Fruit fly (Drosophila melanogaster) whole organism, embryonic: ENCODE data around the gene form3.

Experiments used
- Ada2b ChIP-seq: fragments of 200-800 bp; sonication (Bioruptor generic); IDR thresholded peaks from 2 replicates; pipeline ENCODE4 v1.3.6; 2022; ENCODE audit warnings: missing biosample characterization, missing genetic modification characterization
- Bgb ChIP-seq: fragments of 200-800 bp; sonication (Bioruptor generic); IDR thresholded peaks from 2 replicates; pipeline ENCODE4 v1.3.6; 2022; ENCODE audit warnings: missing biosample characterization, missing genetic modification characterization; ENCODE audit not compliant: partially characterized antibody
- CG10209 ChIP-seq: fragments of 200-800 bp; sonication (Bioruptor generic); optimal IDR thresholded peaks from 3 replicates; lab custom pipeline; 2017; ENCODE audit warnings: missing biosample characterization, mild to moderate bottlenecking, missing genetic modification characterization, missing genetic modification reagents
- CG10267 ChIP-seq: fragments of 200-800 bp; sonication (Bioruptor generic); optimal IDR thresholded peaks from 2 replicates; lab custom pipeline; 2018; ENCODE audit warnings: missing biosample characterization, mild to moderate bottlenecking, missing genetic modification characterization, moderate library complexity
- CG10565 ChIP-seq: fragments of 200-800 bp; sonication (Bioruptor generic); optimal IDR thresholded peaks from 3 replicates; lab custom pipeline; 2016; ENCODE audit warnings: missing biosample characterization, mild to moderate bottlenecking, missing genetic modification characterization
- CG11504 ChIP-seq: fragments of 200-800 bp; sonication (Bioruptor generic); optimal IDR thresholded peaks from 3 replicates; lab custom pipeline; 2019; ENCODE audit warnings: missing biosample characterization, mild to moderate bottlenecking, missing genetic modification characterization, moderate library complexity
- CG11696 ChIP-seq: fragments of 200-800 bp; sonication (Bioruptor generic); IDR thresholded peaks from 2 replicates; pipeline ENCODE4 v1.3.6; 2022; ENCODE audit warnings: missing biosample characterization, missing genetic modification characterization
- CG12391 ChIP-seq: fragments of 200-800 bp; sonication (Bioruptor generic); optimal IDR thresholded peaks from 3 replicates; lab custom pipeline; 2018; ENCODE audit warnings: missing biosample characterization, mild to moderate bottlenecking, missing genetic modification characterization, moderate library complexity
- CG14710 ChIP-seq: fragments of 200-800 bp; sonication (Bioruptor generic); optimal IDR thresholded peaks from 3 replicates; lab custom pipeline; 2019; ENCODE audit warnings: missing biosample characterization, mild to moderate bottlenecking, missing genetic modification characterization, moderate library complexity
- CG14860 ChIP-seq: fragments of 200-800 bp; sonication (Bioruptor generic); IDR thresholded peaks from 3 replicates; pipeline ENCODE4 v1.3.6; 2022; ENCODE audit warnings: missing biosample characterization, missing genetic modification characterization; ENCODE audit not compliant: partially characterized antibody
- CG17568 ChIP-seq: fragments of 200-800 bp; sonication (Bioruptor generic); optimal IDR thresholded peaks from 2 replicates; lab custom pipeline; 2018; ENCODE audit warnings: missing biosample characterization, mild to moderate bottlenecking, missing genetic modification characterization, moderate library complexity
- CG2129 ChIP-seq: fragments of 200-800 bp; sonication (Bioruptor generic); IDR thresholded peaks from 2 replicates; pipeline ENCODE4 v1.3.6; 2022; ENCODE audit warnings: missing biosample characterization, missing genetic modification characterization; ENCODE audit not compliant: partially characterized antibody
- CG2678 ChIP-seq: fragments of 200-800 bp; sonication (Bioruptor generic); optimal IDR thresholded peaks from 3 replicates; lab custom pipeline; 2019; ENCODE audit warnings: missing biosample characterization, mild to moderate bottlenecking, missing genetic modification characterization, moderate library complexity
- CG30020 ChIP-seq: fragments of 200-800 bp; optimal IDR thresholded peaks from 2 replicates; lab custom pipeline; 2019; ENCODE audit warnings: missing biosample characterization, mild to moderate bottlenecking, missing genetic modification characterization, moderate library complexity
- CG30431 ChIP-seq: fragments of 200-800 bp; sonication (Bioruptor generic); optimal IDR thresholded peaks from 2 replicates; lab custom pipeline; 2017; ENCODE audit warnings: missing biosample characterization, missing genetic modification characterization
- CG4404 ChIP-seq: fragments of 200-800 bp; sonication (Bioruptor generic); IDR thresholded peaks from 2 replicates; pipeline ENCODE4 v1.3.6; 2022; ENCODE audit warnings: missing biosample characterization, missing genetic modification characterization
- CG4424 ChIP-seq: fragments of 200-800 bp; sonication (Bioruptor generic); optimal IDR thresholded peaks from 3 replicates; lab custom pipeline; 2016; ENCODE audit warnings: missing biosample characterization, missing genetic modification characterization
- CG4707 ChIP-seq: fragments of 200-800 bp; sonication (Bioruptor generic); optimal IDR thresholded peaks from 2 replicates; lab custom pipeline; 2018; ENCODE audit warnings: missing biosample characterization, mild to moderate bottlenecking, missing genetic modification characterization, moderate library complexity
- CG4730 ChIP-seq: fragments of 200-800 bp; sonication (Bioruptor generic); IDR thresholded peaks from 2 replicates; pipeline ENCODE4 v1.3.6; 2022; ENCODE audit warnings: missing biosample characterization, missing genetic modification characterization
- CG4820 ChIP-seq: fragments of 200-800 bp; sonication (Bioruptor generic); optimal IDR thresholded peaks from 3 replicates; lab custom pipeline; 2016; ENCODE audit warnings: missing biosample characterization, missing genetic modification characterization
- CG6654 ChIP-seq: fragments of 200-800 bp; sonication (Bioruptor generic); optimal IDR thresholded peaks from 2 replicates; lab custom pipeline; 2017; ENCODE audit warnings: missing biosample characterization, mild to moderate bottlenecking, missing genetic modification characterization
- CG7745 ChIP-seq: fragments of 200-800 bp; sonication (Bioruptor generic); optimal IDR thresholded peaks from 2 replicates; lab custom pipeline; 2018; ENCODE audit warnings: missing biosample characterization, mild to moderate bottlenecking, missing genetic modification characterization, moderate library complexity
- CG7786 ChIP-seq: fragments of 200-800 bp; sonication (Bioruptor generic); optimal IDR thresholded peaks from 2 replicates; lab custom pipeline; 2016; ENCODE audit warnings: missing biosample characterization, missing genetic modification characterization
- CG8281 ChIP-seq: fragments of 200-800 bp; sonication (Bioruptor generic); optimal IDR thresholded peaks from 2 replicates; lab custom pipeline; 2018; ENCODE audit warnings: missing biosample characterization, mild to moderate bottlenecking, missing genetic modification characterization, moderate library complexity
- Dbx ChIP-seq: fragments of 200-800 bp; sonication (Bioruptor generic); IDR thresholded peaks from 3 replicates; pipeline ENCODE4 v1.3.6; 2022; ENCODE audit warnings: missing biosample characterization, missing genetic modification characterization
- Ets65A ChIP-seq: fragments of 200-800 bp; sonication (Bioruptor generic); peaks from one replicate; lab custom pipeline; 2016; ENCODE audit warnings: missing biosample characterization, missing genetic modification characterization
- HLH4C ChIP-seq: fragments of 200-800 bp; sonication (Bioruptor generic); IDR thresholded peaks from 3 replicates; pipeline ENCODE4 v1.3.6; 2022; ENCODE audit warnings: missing biosample characterization, missing genetic modification characterization; ENCODE audit not compliant: partially characterized antibody
- Lim3 ChIP-seq: fragments of 200-800 bp; sonication (Bioruptor generic); IDR thresholded peaks from 2 replicates; pipeline ENCODE4 v1.3.6; 2022; ENCODE audit warnings: missing biosample characterization, missing genetic modification characterization
- MESR4 ChIP-seq: fragments of 200-800 bp; sonication (Bioruptor generic); optimal IDR thresholded peaks from 2 replicates; lab custom pipeline; 2018; ENCODE audit warnings: missing biosample characterization, mild to moderate bottlenecking, missing genetic modification characterization, moderate library complexity
- Mrtf ChIP-seq: fragments of 200-800 bp; sonication (Bioruptor generic); IDR thresholded peaks from 3 replicates; pipeline ENCODE4 v1.3.6; 2022; ENCODE audit warnings: missing biosample characterization, missing genetic modification characterization
- Ravus ChIP-seq: fragments of 200-800 bp; sonication (Bioruptor generic); IDR thresholded peaks from 2 replicates; pipeline ENCODE4 v1.3.6; 2022; ENCODE audit warnings: missing biosample characterization, missing genetic modification characterization
- Ssrp ChIP-seq: fragments of 200-800 bp; sonication (Bioruptor generic); optimal IDR thresholded peaks from 2 replicates; lab custom pipeline; 2018; ENCODE audit warnings: missing biosample characterization, mild to moderate bottlenecking, missing genetic modification characterization, moderate library complexity
- Stat92E ChIP-seq, 3 experiments: fragments of >200 bp in 2 of 3; fragments of 200-800 bp in 1 of 3; sonication (Bioruptor generic) in 1 of 3; optimal IDR thresholded peaks; 2 replicates each; lab custom pipeline; 2017 to 2019; ENCODE audit warnings: missing biosample characterization in 3 of 3, missing genetic modification characterization in 3 of 3, mild to moderate bottlenecking in 1 of 3, moderate library complexity in 1 of 3
- TFAM ChIP-seq: fragments of 200-800 bp; sonication (Bioruptor generic); optimal IDR thresholded peaks from 2 replicates; lab custom pipeline; 2017; ENCODE audit warnings: missing biosample characterization, missing genetic modification characterization, inconsistent platforms
- az2 ChIP-seq: fragments of 200-800 bp; sonication (Bioruptor generic); optimal IDR thresholded peaks from 3 replicates; lab custom pipeline; 2016; ENCODE audit warnings: missing biosample characterization, missing genetic modification characterization
- btn ChIP-seq: fragments of 200-800 bp; sonication (Bioruptor generic); optimal IDR thresholded peaks from 2 replicates; lab custom pipeline; 2016; ENCODE audit warnings: missing biosample characterization, missing genetic modification characterization
- chinmo ChIP-seq: fragments of 200-800 bp; sonication (Bioruptor generic); IDR thresholded peaks from 4 replicates; pipeline ENCODE4 v1.3.6; 2022; ENCODE audit warnings: missing biosample characterization, missing genetic modification characterization; ENCODE audit not compliant: partially characterized antibody
- dimm ChIP-seq: fragments of 200-800 bp; sonication (Bioruptor generic); IDR thresholded peaks from 2 replicates; pipeline ENCODE4 v1.3.6; 2022; ENCODE audit warnings: missing biosample characterization, missing genetic modification characterization
- eve ChIP-seq, 2 experiments: fragments of >200 bp; optimal IDR thresholded peaks; 2 replicates each; lab custom pipeline; 2017; ENCODE audit warnings: missing biosample characterization in 2 of 2, missing genetic modification characterization in 2 of 2
- fd64A ChIP-seq: fragments of 200-800 bp; sonication (Bioruptor generic); optimal IDR thresholded peaks from 3 replicates; lab custom pipeline; 2018; ENCODE audit warnings: missing biosample characterization, mild to moderate bottlenecking, missing genetic modification characterization
- fd96Cb ChIP-seq: fragments of 200-800 bp; sonication (Bioruptor generic); optimal IDR thresholded peaks from 2 replicates; lab custom pipeline; 2018; ENCODE audit warnings: missing biosample characterization, mild to moderate bottlenecking, missing genetic modification characterization, moderate library complexity
- gro ChIP-seq: fragments of 200-800 bp; sonication (Bioruptor generic); optimal IDR thresholded peaks from 2 replicates; lab custom pipeline; 2016; ENCODE audit warnings: missing biosample characterization, missing genetic modification characterization
- h ChIP-seq: fragments of >200 bp; optimal IDR thresholded peaks from 2 replicates; lab custom pipeline; 2017
- ken ChIP-seq: fragments of 200-800 bp; sonication (Bioruptor generic); IDR thresholded peaks from 3 replicates; pipeline ENCODE4 v1.3.6; 2022; ENCODE audit warnings: missing biosample characterization, missing genetic modification characterization
- lab ChIP-seq: fragments of 200-800 bp; sonication (Bioruptor generic); optimal IDR thresholded peaks from 3 replicates; lab custom pipeline; 2017; ENCODE audit warnings: missing biosample characterization, missing genetic modification characterization, mild to moderate bottlenecking, moderate library complexity, missing genetic modification reagents
- lmd ChIP-seq: fragments of 200-800 bp; sonication (Bioruptor generic); IDR thresholded peaks from 2 replicates; pipeline ENCODE4 v1.3.6; 2022; ENCODE audit warnings: missing biosample characterization, missing genetic modification characterization
- mam ChIP-seq: fragments of 200-800 bp; sonication (Bioruptor generic); optimal IDR thresholded peaks from 3 replicates; lab custom pipeline; 2016; ENCODE audit warnings: missing biosample characterization, missing genetic modification characterization
- nmo ChIP-seq: fragments of 200-800 bp; sonication (Bioruptor generic); optimal IDR thresholded peaks from 2 replicates; lab custom pipeline; 2018; ENCODE audit warnings: missing biosample characterization, mild to moderate bottlenecking, missing genetic modification characterization, moderate library complexity
- tio ChIP-seq: fragments of 200-800 bp; sonication (Bioruptor generic); optimal IDR thresholded peaks from 2 replicates; lab custom pipeline; 2017; ENCODE audit warnings: missing biosample characterization, missing genetic modification characterization, inconsistent platforms
- unpg ChIP-seq: fragments of 200-800 bp; sonication (Bioruptor generic); optimal IDR thresholded peaks from 3 replicates; lab custom pipeline; 2018; ENCODE audit warnings: missing biosample characterization, mild to moderate bottlenecking, missing genetic modification characterization, moderate library complexity
- zf30C ChIP-seq: fragments of 200-800 bp; sonication (Bioruptor generic); optimal IDR thresholded peaks from 3 replicates; lab custom pipeline; 2018; ENCODE audit warnings: missing biosample characterization, mild to moderate bottlenecking, missing genetic modification characterization

The form3 gene

DNA sequence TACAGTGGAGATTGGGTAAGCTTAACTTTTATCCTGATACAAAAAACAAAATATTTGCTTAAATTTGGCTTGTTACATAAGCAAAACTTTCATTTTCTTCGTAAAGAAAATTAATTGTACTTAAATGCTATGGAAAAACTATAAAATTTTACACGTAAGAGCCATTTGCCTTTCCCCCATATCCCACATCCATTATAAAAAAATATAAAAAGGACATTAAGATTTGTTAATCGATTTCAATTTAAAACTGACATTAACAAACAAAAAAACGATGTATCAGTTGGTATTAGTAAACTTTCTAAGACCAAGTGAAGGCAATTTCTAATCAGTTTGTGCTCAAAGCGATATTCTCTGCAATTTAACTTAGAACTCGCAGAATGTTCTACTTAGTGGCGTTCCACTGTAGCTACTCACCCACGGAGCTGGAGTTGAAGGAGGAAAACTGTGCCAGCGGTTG lies 60.9 kb downstream of the form3 start (continued):
- no peak for TF ChIP-seq CG4730
- TF ChIP-seq mam (GFP tag; lab: Kevin White, UChicago) = peak; percentile 18
- TF ChIP-seq CG11696 (GFP tag; lab: Robert Waterston, UW) = no peak
- TF ChIP-seq fd64A (GFP tag; lab: Kevin White, UChicago) = no peak
- TF ChIP-seq ken (GFP tag; lab: Robert Waterston, UW) = no peak
- peak; percentile 91 for TF ChIP-seq Ets65A
- TF ChIP-seq Dbx = no peak
- TF ChIP-seq CG10209 = peak; percentile 11
- peak; percentile 16; the same call in 1 of the 2 replicates for TF ChIP-seq lmd
- TF ChIP-seq HLH4C (GFP tag; lab: Robert Waterston, UW) = no peak
- no peak for TF ChIP-seq chinmo (GFP tag; lab: Robert Waterston, UW)
- TF ChIP-seq CG4424 (GFP tag; lab: Kevin White, UChicago) = peak; percentile 9
- no peak for TF ChIP-seq CG10565 (GFP tag; lab: Kevin White, UChicago)
- no peak for TF ChIP-seq CG7745
- TF ChIP-seq CG2129 = no peak
- no peak for TF ChIP-seq gro (GFP tag; lab: Kevin White, UChicago)
- no peak for TF ChIP-seq CG8281
- TF ChIP-seq Bgb (GFP tag; lab: Robert Waterston, UW) = no peak
- TF ChIP-seq Ssrp (tag; lab: Kevin White, UChicago) = peak; percentile 33
- TF ChIP-seq btn (GFP tag; lab: Kevin White, UChicago) = no peak
- TF ChIP-seq CG7786 (GFP tag; lab: Kevin White, UChicago) = peak; percentile 6
- TF ChIP-seq CG14860 (GFP tag; lab: Robert Waterston, UW) = no peak
- TF ChIP-seq lab (GFP tag; lab: Kevin White, UChicago) = peak; percentile 33
- peak; percentile 7 for TF ChIP-seq CG6654 (GFP tag; lab: Kevin White, UChicago)
- TF ChIP-seq CG10267 (tag; lab: Kevin White, UChicago) = no peak
- no peak for TF ChIP-seq h
- no peak for TF ChIP-seq Mrtf
- no peak for TF ChIP-seq MESR4 (GFP tag; lab: Kevin White, UChicago)
- TF ChIP-seq CG2678 (tag; lab: Kevin White, UChicago) = peak; percentile 49
- TF ChIP-seq Stat92E (GFP tag; optimal IDR thresholded peaks at IDR 0.05; lab: Kevin White, UChicago) = no peak
- TF ChIP-seq CG11504 (tag; lab: Kevin White, UChicago) = peak; percentile 56
- no peak for TF ChIP-seq Ravus (GFP tag; lab: Robert Waterston, UW)
- peak; percentile 12 for TF ChIP-seq fd96Cb (tag; lab: Kevin White, UChicago)
- TF ChIP-seq Lim3 (GFP tag; lab: Robert Waterston, UW) = no peak
- TF ChIP-seq az2 (GFP tag; lab: Kevin White, UChicago) = peak; percentile 27
- peak in 1 of 2 experiments; percentile 59 for TF ChIP-seq eve (GFP tag; optimal IDR thresholded peaks at IDR 0.05; lab: Kevin White, UChicago)
- TF ChIP-seq zf30C (GFP tag; lab: Kevin White, UChicago) = no peak
- no peak for TF ChIP-seq TFAM (GFP tag; lab: Kevin White, UChicago)
- no peak for TF ChIP-seq CG4404
- TF ChIP-seq CG14710 (tag; lab: Kevin White, UChicago) = peak; percentile 29
- no peak for TF ChIP-seq CG4707 (GFP tag; lab: Kevin White, UChicago)
- TF ChIP-seq CG12391 (tag; lab: Kevin White, UChicago) = peak; percentile 33
- TF ChIP-seq CG30431 (GFP tag; lab: Kevin White, UChicago) = no peak
- peak; percentile 41 for TF ChIP-seq nmo (GFP tag; lab: Kevin White, UChicago)
- TF ChIP-seq tio (GFP tag; lab: Kevin White, UChicago) = peak; percentile 29
- no peak for TF ChIP-seq CG17568 (GFP tag; lab: Kevin White, UChicago)
- TF ChIP-seq dimm (GFP tag; lab: Robert Waterston, UW) = no peak
- peak; percentile 13 for TF ChIP-seq CG4820 (GFP tag; lab: Kevin White, UChicago)
- TF ChIP-seq Ada2b (GFP tag; lab: Robert Waterston, UW) = no peak
- TF ChIP-seq unpg = peak; percentile 2
- no peak for TF ChIP-seq CG30020 (tag; lab: Kevin White, UChicago)
